Fruit fly (Drosophila melanogaster) whole organism, embryonic: ENCODE data around the gene CG31431.
A peak's percentile ranks its signal among the peaks of the same experiment; 100 is the strongest.

Experiments
- B-H2 ChIP-seq: fragments of 200-800 bp; sonication (Bioruptor generic); optimal IDR thresholded peaks from 2 replicates; lab custom pipeline; 2018; ENCODE audit warnings: missing biosample characterization, mild to moderate bottlenecking, missing genetic modification characterization
- Blimp-1 ChIP-seq: fragments of 200-800 bp; sonication (Bioruptor generic); optimal IDR thresholded peaks from 3 replicates; lab custom pipeline; 2018; ENCODE audit warnings: missing biosample characterization, missing genetic modification characterization, mild to moderate bottlenecking, moderate library complexity, missing genetic modification reagents
- CG10366 ChIP-seq: fragments of 200-800 bp; sonication (Bioruptor generic); IDR thresholded peaks from 2 replicates; pipeline ENCODE4 v1.3.6; 2022; ENCODE audit warnings: missing biosample characterization, missing genetic modification characterization
- CG17829 ChIP-seq: fragments of 200-800 bp; optimal IDR thresholded peaks from 2 replicates; lab custom pipeline; 2019; ENCODE audit warnings: missing biosample characterization, mild to moderate bottlenecking, missing genetic modification characterization, moderate library complexity
- CG1832 ChIP-seq: fragments of 200-800 bp; sonication (Bioruptor generic); optimal IDR thresholded peaks from 2 replicates; lab custom pipeline; 2017; ENCODE audit warnings: missing biosample characterization, mild to moderate bottlenecking, missing genetic modification characterization, inconsistent platforms
- CG2889 ChIP-seq: fragments of 200-800 bp; sonication (Bioruptor generic); IDR thresholded peaks from 3 replicates; pipeline ENCODE4 v1.3.6; 2022; ENCODE audit warnings: missing biosample characterization, missing genetic modification characterization
- CG34422 ChIP-seq: fragments of 200-800 bp; sonication (Bioruptor generic); IDR thresholded peaks from 3 replicates; pipeline ENCODE4 v1.3.6; 2022; ENCODE audit warnings: missing biosample characterization, missing genetic modification characterization
- CG3726 ChIP-seq: fragments of 200-800 bp; sonication (Bioruptor generic); IDR thresholded peaks from 3 replicates; pipeline ENCODE4, ENCODE4 v1.3.6; 2022; ENCODE audit warnings: missing biosample characterization, missing genetic modification characterization
- CG4282 ChIP-seq: fragments of 200-800 bp; sonication (Bioruptor generic); optimal IDR thresholded peaks from 2 replicates; lab custom pipeline; 2016; ENCODE audit warnings: missing biosample characterization, missing genetic modification characterization
- CG4360 ChIP-seq: fragments of 200-800 bp; sonication (Bioruptor generic); IDR thresholded peaks from 2 replicates; pipeline ENCODE4 v1.3.6; 2022; ENCODE audit warnings: missing biosample characterization, missing genetic modification characterization
- CG43689 ChIP-seq: fragments of 200-800 bp; sonication (Bioruptor generic); IDR thresholded peaks from 2 replicates; pipeline ENCODE4 v1.3.6; 2022; ENCODE audit warnings: missing biosample characterization, missing genetic modification characterization
- CG7928 ChIP-seq: fragments of 200-800 bp; sonication (Bioruptor generic); optimal IDR thresholded peaks from 2 replicates; lab custom pipeline; 2017; ENCODE audit warnings: missing biosample characterization, mild to moderate bottlenecking, missing genetic modification characterization
- CG8290 ChIP-seq, 3 experiments: fragments of 200-800 bp; sonication (Bioruptor generic); optimal IDR thresholded peaks; 2 replicates each; lab custom pipeline; 2016 to 2019; ENCODE audit warnings: missing biosample characterization in 3 of 3, missing genetic modification characterization in 3 of 3, mild to moderate bottlenecking in 2 of 3, moderate library complexity in 1 of 3
- CG9932 ChIP-seq: fragments of 200-800 bp; sonication (Bioruptor generic); IDR thresholded peaks from 2 replicates; pipeline ENCODE4 v1.3.6; 2022; ENCODE audit warnings: missing biosample characterization, missing genetic modification characterization
- Dad ChIP-seq: fragments of 200-800 bp; sonication (Bioruptor generic); optimal IDR thresholded peaks from 3 replicates; lab custom pipeline; 2016; ENCODE audit warnings: missing biosample characterization, missing genetic modification characterization
- Ets65A ChIP-seq: fragments of 200-800 bp; sonication (Bioruptor generic); peaks from one replicate; lab custom pipeline; 2016; ENCODE audit warnings: missing biosample characterization, missing genetic modification characterization
- H2.0 ChIP-seq: fragments of 200-800 bp; sonication (Bioruptor generic); IDR thresholded peaks from 2 replicates; pipeline ENCODE4 v1.3.6; 2022; ENCODE audit warnings: missing biosample characterization, missing genetic modification characterization
- HLHmδ ChIP-seq: fragments of 200-800 bp; sonication (Bioruptor generic); optimal IDR thresholded peaks from 2 replicates; lab custom pipeline; 2018; ENCODE audit warnings: missing biosample characterization, mild to moderate bottlenecking, missing genetic modification characterization, moderate library complexity
- HmgZ ChIP-seq: fragments of 200-800 bp; sonication (Bioruptor generic); optimal IDR thresholded peaks from 2 replicates; lab custom pipeline; 2018; ENCODE audit warnings: missing biosample characterization, mild to moderate bottlenecking, missing genetic modification characterization
- NC2β ChIP-seq: fragments of 200-800 bp; sonication (Bioruptor generic); optimal IDR thresholded peaks from 2 replicates; lab custom pipeline; 2016; ENCODE audit warnings: missing biosample characterization, missing genetic modification characterization
- Scr ChIP-seq: fragments of 200-800 bp; sonication (Bioruptor generic); IDR thresholded peaks from 2 replicates; pipeline ENCODE4 v1.3.6; 2022; ENCODE audit warnings: missing biosample characterization, missing genetic modification characterization; ENCODE audit not compliant: partially characterized antibody
- YL-1 ChIP-seq: fragments of 200-800 bp; sonication (Bioruptor generic); optimal IDR thresholded peaks from 3 replicates; lab custom pipeline; 2017; ENCODE audit warnings: missing biosample characterization, mild to moderate bottlenecking, missing genetic modification characterization
- amos ChIP-seq: fragments of 200-800 bp; sonication (Bioruptor generic); IDR thresholded peaks from 2 replicates; pipeline ENCODE4 v1.3.6; 2022; ENCODE audit warnings: missing biosample characterization, missing genetic modification characterization; ENCODE audit not compliant: partially characterized antibody
- aop ChIP-seq: fragments of 200-800 bp; sonication (Bioruptor generic); IDR thresholded peaks from 2 replicates; pipeline ENCODE4 v1.3.6; 2022; ENCODE audit warnings: missing biosample characterization, missing genetic modification characterization
- ap ChIP-seq: fragments of 200-800 bp; sonication (Bioruptor generic); IDR thresholded peaks from 2 replicates; pipeline ENCODE4 v1.3.6; 2022; ENCODE audit warnings: missing biosample characterization, missing genetic modification characterization
- chinmo ChIP-seq: fragments of 200-800 bp; sonication (Bioruptor generic); IDR thresholded peaks from 4 replicates; pipeline ENCODE4 v1.3.6; 2022; ENCODE audit warnings: missing biosample characterization, missing genetic modification characterization; ENCODE audit not compliant: partially characterized antibody
- chm ChIP-seq: fragments of 200-800 bp; sonication (Bioruptor generic); IDR thresholded peaks from 2 replicates; pipeline ENCODE4 v1.3.6; 2022; ENCODE audit warnings: missing biosample characterization, missing genetic modification characterization
- ci ChIP-seq: fragments of 200-800 bp; sonication (Bioruptor generic); IDR thresholded peaks from 3 replicates; pipeline ENCODE4 v1.3.6; 2022; ENCODE audit warnings: missing biosample characterization, missing genetic modification characterization
- corto ChIP-seq: fragments of 200-800 bp; sonication (Bioruptor generic); optimal IDR thresholded peaks from 2 replicates; lab custom pipeline; 2016; ENCODE audit warnings: missing biosample characterization, mild to moderate bottlenecking, missing genetic modification characterization, moderate library complexity
- da ChIP-seq: fragments of 200-800 bp; sonication (Bioruptor generic); optimal IDR thresholded peaks from 2 replicates; lab custom pipeline; 2016; ENCODE audit warnings: missing biosample characterization, missing genetic modification characterization
- dan ChIP-seq: fragments of 200-800 bp; sonication (Bioruptor generic); IDR thresholded peaks from 2 replicates; pipeline ENCODE4 v1.3.6; 2022; ENCODE audit warnings: missing biosample characterization, missing genetic modification characterization
- eve ChIP-seq, 2 experiments: fragments of >200 bp; optimal IDR thresholded peaks; 2 replicates each; lab custom pipeline; 2017; ENCODE audit warnings: missing biosample characterization in 2 of 2, missing genetic modification characterization in 2 of 2
- gce ChIP-seq: fragments of 200-800 bp; sonication (Bioruptor generic); IDR thresholded peaks from 3 replicates; pipeline ENCODE4 v1.3.6; 2022; ENCODE audit warnings: missing biosample characterization, missing genetic modification characterization
- her ChIP-seq: fragments of 200-800 bp; sonication (Bioruptor generic); optimal IDR thresholded peaks from 2 replicates; lab custom pipeline; 2016; ENCODE audit warnings: missing biosample characterization, missing genetic modification characterization
- kay ChIP-seq: fragments of 200-800 bp; sonication (Bioruptor generic); optimal IDR thresholded peaks from 2 replicates; lab custom pipeline; 2016; ENCODE audit warnings: missing biosample characterization, missing genetic modification characterization
- lilli ChIP-seq: fragments of 200-800 bp; sonication (Bioruptor generic); optimal IDR thresholded peaks from 3 replicates; lab custom pipeline; 2016; ENCODE audit warnings: missing biosample characterization, missing genetic modification characterization
- lmd ChIP-seq: fragments of 200-800 bp; sonication (Bioruptor generic); IDR thresholded peaks from 2 replicates; pipeline ENCODE4 v1.3.6; 2022; ENCODE audit warnings: missing biosample characterization, missing genetic modification characterization
- p53 ChIP-seq: fragments of 200-800 bp; sonication (Bioruptor generic); optimal IDR thresholded peaks from 2 replicates; lab custom pipeline; 2016; ENCODE audit warnings: missing biosample characterization, missing genetic modification characterization
- pb ChIP-seq: fragments of 200-800 bp; sonication (Bioruptor generic); optimal IDR thresholded peaks from 3 replicates; lab custom pipeline; 2016; ENCODE audit warnings: missing biosample characterization, missing genetic modification characterization
- psq ChIP-seq: fragments of 200-800 bp; sonication (Bioruptor generic); optimal IDR thresholded peaks from 2 replicates; lab custom pipeline; 2017; ENCODE audit warnings: missing biosample characterization, missing genetic modification characterization
- salm ChIP-seq: fragments of 200-800 bp; sonication (Bioruptor generic); optimal IDR thresholded peaks from 2 replicates; lab custom pipeline; 2018; ENCODE audit warnings: missing biosample characterization, mild to moderate bottlenecking, missing genetic modification characterization
- sd ChIP-seq: fragments of 200-800 bp; sonication (Bioruptor generic); optimal IDR thresholded peaks from 3 replicates; lab custom pipeline; 2018; ENCODE audit warnings: missing biosample characterization, mild to moderate bottlenecking, missing genetic modification characterization, moderate library complexity
- sens ChIP-seq: fragments of 200-800 bp; sonication (Bioruptor generic); peaks from one replicate; lab custom pipeline; 2016; ENCODE audit warnings: missing biosample characterization, missing genetic modification characterization
- seq ChIP-seq: fragments of 200-800 bp; sonication (Bioruptor generic); IDR thresholded peaks from 2 replicates; pipeline ENCODE4 v1.3.6; 2022; ENCODE audit warnings: missing biosample characterization, missing genetic modification characterization
- sisA ChIP-seq: fragments of 200-800 bp; sonication (Bioruptor generic); IDR thresholded peaks from 2 replicates; pipeline ENCODE4 v1.3.6; 2022; ENCODE audit warnings: missing biosample characterization, missing genetic modification characterization
- so ChIP-seq: fragments of 200-800 bp; sonication (Bioruptor generic); IDR thresholded peaks from 3 replicates; pipeline ENCODE4 v1.3.6; 2022; ENCODE audit warnings: missing biosample characterization, missing genetic modification characterization
- twi ChIP-seq: fragments of 200-800 bp; optimal IDR thresholded peaks from 2 replicates; lab custom pipeline; 2019; ENCODE audit warnings: missing biosample characterization, mild to moderate bottlenecking, missing genetic modification characterization, moderate library complexity
- unpg ChIP-seq: fragments of 200-800 bp; sonication (Bioruptor generic); optimal IDR thresholded peaks from 3 replicates; lab custom pipeline; 2018; ENCODE audit warnings: missing biosample characterization, mild to moderate bottlenecking, missing genetic modification characterization, moderate library complexity

The CG31431 gene

DNA sequence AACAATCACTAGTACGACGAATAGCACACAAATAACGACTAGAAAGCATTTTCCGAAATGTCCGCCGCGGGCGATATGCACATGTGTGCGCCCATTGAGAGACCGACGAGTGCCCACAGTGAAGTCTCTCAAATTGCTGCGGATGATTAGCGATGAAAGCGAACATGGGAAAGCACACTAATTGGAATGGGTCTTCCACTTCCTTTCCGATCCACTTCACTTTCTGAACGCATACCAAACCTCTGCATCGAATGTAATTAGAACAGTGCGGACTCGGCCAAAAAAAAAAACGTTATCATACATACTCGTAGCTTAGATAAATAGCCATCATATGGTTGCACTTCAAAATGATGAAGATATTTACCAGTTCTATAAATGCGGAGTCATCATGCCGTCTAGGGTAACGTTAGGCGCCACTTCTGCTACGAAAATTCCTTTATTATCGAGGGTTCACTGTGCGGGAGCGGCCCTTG is 20.5 kb upstream of the CG31431 start (continued):
- TF ChIP-seq her (GFP tag; lab: Kevin White, UChicago), result peak; percentile 2
- peak; percentile 61 for TF ChIP-seq pb (GFP tag; lab: Kevin White, UChicago)
- peak; percentile 0 for TF ChIP-seq da (GFP tag; lab: Kevin White, UChicago)
- peak; percentile 22 for TF ChIP-seq CG17829 (tag; lab: Kevin White, UChicago)
- TF ChIP-seq seq (GFP tag; lab: Robert Waterston, UW), result no peak
- TF ChIP-seq lmd (GFP tag; lab: Robert Waterston, UW), result peak; percentile 67
- no peak for TF ChIP-seq H2.0 (GFP tag; lab: Robert Waterston, UW)
- peak; percentile 38 for TF ChIP-seq kay
- no peak for TF ChIP-seq CG4282
- TF ChIP-seq HmgZ (tag; lab: Kevin White, UChicago), result no peak
- no peak for TF ChIP-seq HLHmδ (GFP tag; lab: Kevin White, UChicago)
- no peak for TF ChIP-seq CG9932 (GFP tag; lab: Robert Waterston, UW)
- no peak for TF ChIP-seq p53 (GFP tag; lab: Kevin White, UChicago)
- TF ChIP-seq NC2β (GFP tag; lab: Kevin White, UChicago), result peak; percentile 60
- TF ChIP-seq Scr (GFP tag; lab: Robert Waterston, UW), result no peak
- no peak; the same call in 1 of the 3 replicates for TF ChIP-seq CG34422 (GFP tag; lab: Robert Waterston, UW)
- no peak for TF ChIP-seq CG2889
- peak; percentile 22 for TF ChIP-seq Dad
- 0 out of 2 replicates have a peak, but pooled peaks have one; percentile 24 for TF ChIP-seq chm
- TF ChIP-seq sisA (GFP tag; lab: Robert Waterston, UW), result 0 out of 2 replicates have a peak, but pooled peaks have one; percentile 26
- TF ChIP-seq aop (GFP tag; lab: Robert Waterston, UW), result no peak
- peak; percentile 84 for TF ChIP-seq twi (tag; lab: Kevin White, UChicago)
- no peak for TF ChIP-seq CG1832 (GFP tag; lab: Kevin White, UChicago)
- no peak for TF ChIP-seq CG7928 (GFP tag; lab: Kevin White, UChicago)
- TF ChIP-seq unpg (GFP tag; lab: Kevin White, UChicago), result peak; percentile 34
- TF ChIP-seq B-H2 (GFP tag; lab: Kevin White, UChicago), result no peak
- TF ChIP-seq CG43689 (GFP tag; lab: Robert Waterston, UW), result no peak

- TF ChIP-seq ci (GFP tag; lab: Robert Waterston, UW), result peak; percentile 14; the same call in 1 of the 3 replicates
- TF ChIP-seq psq, result no peak
- no peak for TF ChIP-seq CG10366 (GFP tag; lab: Robert Waterston, UW)
- TF ChIP-seq so (GFP tag; lab: Robert Waterston, UW), result no peak
- TF ChIP-seq CG3726 (GFP tag; lab: Robert Waterston, UW), result no peak
- TF ChIP-seq salm (tag; lab: Kevin White, UChicago), result no peak
- TF ChIP-seq Ets65A (GFP tag; lab: Kevin White, UChicago), result peak; percentile 71
- TF ChIP-seq Blimp-1 (GFP tag; lab: Kevin White, UChicago), result peak; percentile 3
- no peak for TF ChIP-seq corto (GFP tag; lab: Kevin White, UChicago)
- no peak for TF ChIP-seq sd
- TF ChIP-seq eve (GFP tag; optimal IDR thresholded peaks at IDR 0.05; lab: Kevin White, UChicago), result peak in 1 of 2 experiments; percentile 19
- TF ChIP-seq amos (GFP tag; lab: Robert Waterston, UW), result no peak
- no peak for TF ChIP-seq dan (GFP tag; lab: Robert Waterston, UW)
- no peak for TF ChIP-seq CG8290 (GFP tag; optimal IDR thresholded peaks at IDR 0.05; lab: Kevin White, UChicago)
- peak in 1 of 2 experiments; percentile 21 for TF ChIP-seq CG8290 (tag; optimal IDR thresholded peaks at IDR 0.05; lab: Kevin White, UChicago)
- no peak for TF ChIP-seq chinmo (GFP tag; lab: Robert Waterston, UW)
- TF ChIP-seq CG4360 (GFP tag; lab: Robert Waterston, UW), result peak; percentile 90
- 0 out of 3 replicates have a peak, but pooled peaks have one; percentile 19 for TF ChIP-seq gce
- peak; percentile 33 for TF ChIP-seq sens
- TF ChIP-seq chm, result peak; percentile 30; the same call in 1 of the 2 replicates
- no peak for TF ChIP-seq kay
- no peak for TF ChIP-seq lilli (GFP tag; lab: Kevin White, UChicago)
- 0 out of 2 replicates have a peak, but pooled peaks have one; percentile 6 for TF ChIP-seq ap (GFP tag; lab: Robert Waterston, UW)
- no peak for TF ChIP-seq YL-1 (GFP tag; lab: Kevin White, UChicago)
Observed at dm6 chr3R:21851592-21852578, 18.6 kb upstream of the CG31431 start.
